Worm (Caenorhabditis elegans) whole organism, young adult: ENCODE data around the gene ZK673.11.

Source experiments
- B0336.3 ChIP-seq: fragments of 200-800 bp; sonication (Bioruptor generic); IDR thresholded peaks from 2 replicates; pipeline ENCODE4 v1.3.6; 2022; ENCODE audit warnings: missing genetic modification characterization, missing compliant biosample characterization
- C06A6.2 ChIP-seq: fragments of 200-800 bp; sonication (Bioruptor generic); conservative IDR thresholded peaks from 2 replicates; pipeline ENCODE4 v1.3.6; 2022; ENCODE audit warnings: missing genetic modification characterization, missing compliant biosample characterization
- F49E8.2 ChIP-seq: sonication (generic microtip); optimal IDR thresholded peaks from 3 replicates; lab custom pipeline; 2017; ENCODE audit warnings: missing genetic modification characterization, mild to moderate bottlenecking, missing compliant biosample characterization, antibody characterized with exemption, moderate library complexity; ENCODE audit not compliant: insufficient read depth
- snpc-1.1 ChIP-seq: sonication (generic microtip); optimal IDR thresholded peaks from 2 replicates; lab custom pipeline; 2017; ENCODE audit warnings: missing genetic modification characterization, mild to moderate bottlenecking, missing compliant biosample characterization, antibody characterized with exemption, moderate library complexity, missing genotype, missing genetic modification reagents; ENCODE audit not compliant: insufficient read depth
- unc-62 ChIP-seq: fragments of 150-350 bp; optimal IDR thresholded peaks from 2 replicates; lab custom pipeline; 2014; ENCODE audit warnings: missing biosample characterization, missing genetic modification reagents, missing genetic modification characterization

DNA sequence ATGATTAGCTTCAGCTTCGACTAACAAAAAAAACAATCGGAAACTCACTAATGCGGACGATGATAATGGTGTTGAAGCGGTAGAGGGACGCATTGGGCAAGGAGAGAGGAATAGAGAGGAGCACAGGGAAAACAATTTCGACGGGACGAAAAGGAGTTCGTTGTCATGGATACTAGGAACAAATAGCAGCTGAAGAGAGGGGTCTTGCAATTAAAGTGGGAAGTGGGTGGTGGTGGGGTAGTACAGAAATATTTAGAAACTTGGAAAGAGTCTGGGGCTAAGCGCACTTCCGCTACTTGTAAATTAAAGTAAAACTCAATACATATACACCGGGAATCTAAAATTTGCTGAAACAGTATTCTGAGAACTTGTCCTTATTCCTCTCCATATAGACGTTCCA lies 52.7 kb downstream of the ZK673.11 start, which contains the start of gene F59B10.2:
- TF ChIP-seq unc-62 (GFP tag; lab: Kevin White, UChicago) (no peak), B0336.3 (GFP tag; lab: Robert Waterston, UW) (no peak), F49E8.2 (tag; lab: Kevin White, UChicago) (no peak), snpc-1.1 (no peak), C06A6.2 (no peak)
